Fruit fly (Drosophila melanogaster): ENCODE data around the gene Ssdp.

Gene Ssdp

dm6 chr3R:18196991-18197801, 2.2 kb downstream of the Ssdp start (continued):
- TF ChIP-seq gfzf (GFP tag; optimal IDR thresholded peaks at IDR 0.05): no peak
- peak; percentile 50 for TF ChIP-seq HHEX (GFP tag; optimal IDR thresholded peaks at IDR 0.05)
- TF ChIP-seq CG3065 (GFP tag; optimal IDR thresholded peaks at IDR 0.05): no peak
- peak; percentile 19 for TF ChIP-seq Six4 (GFP tag; optimal IDR thresholded peaks at IDR 0.05)
- TF ChIP-seq Jarid2 (GFP tag; optimal IDR thresholded peaks at IDR 0.05): peak; percentile 38
- peak; percentile 79 for TF ChIP-seq tio (GFP tag; optimal IDR thresholded peaks at IDR 0.05)
- TF ChIP-seq esg (GFP tag; conservative IDR thresholded peaks at IDR 0.05): no peak
- TF ChIP-seq Bgb (GFP tag; IDR thresholded peaks at IDR 0.05; ENCODE audit: partially characterized antibody): no peak
- TF ChIP-seq CG3407 (GFP tag; optimal IDR thresholded peaks at IDR 0.05): peak; percentile 26
- no peak for TF ChIP-seq CG3838 (GFP tag; optimal IDR thresholded peaks at IDR 0.05)
- peak; percentile 58 for TF ChIP-seq CG10147 (GFP tag; optimal IDR thresholded peaks at IDR 0.05)
- TF ChIP-seq CG1024 (GFP tag; IDR thresholded peaks at IDR 0.05): no peak
- peak; percentile 37 for TF ChIP-seq D19B (GFP tag; optimal IDR thresholded peaks at IDR 0.05)
- no peak for TF ChIP-seq CG12236 (GFP tag; optimal IDR thresholded peaks at IDR 0.05)
- TF ChIP-seq usp (GFP tag; optimal IDR thresholded peaks at IDR 0.05): no peak
- TF ChIP-seq fu2 (GFP tag; optimal IDR thresholded peaks at IDR 0.05): peak; percentile 29
- TF ChIP-seq CG2678 (tag; optimal IDR thresholded peaks at IDR 0.05): peak; percentile 80
- no peak for TF ChIP-seq ash1 (GFP tag; optimal IDR thresholded peaks at IDR 0.05)
- TF ChIP-seq Oli (tag; optimal IDR thresholded peaks at IDR 0.05): peak; percentile 77
- TF ChIP-seq CG4820 (GFP tag; optimal IDR thresholded peaks at IDR 0.05): no peak
- TF ChIP-seq cwo (GFP tag; optimal IDR thresholded peaks at IDR 0.05): peak; percentile 51
- no peak for TF ChIP-seq peb (GFP tag; IDR thresholded peaks at IDR 0.05)
- peak; percentile 19 for TF ChIP-seq jumu (GFP tag; optimal IDR thresholded peaks at IDR 0.05)
- TF ChIP-seq gsb-n (tag; optimal IDR thresholded peaks at IDR 0.05): peak; percentile 50
- TF ChIP-seq CG10462 (GFP tag; optimal IDR thresholded peaks at IDR 0.05): peak; percentile 4
- no peak for TF ChIP-seq sob (GFP tag; IDR thresholded peaks at IDR 0.05)
- peak; percentile 8 for TF ChIP-seq corto (GFP tag; optimal IDR thresholded peaks at IDR 0.05)
- peak in 1 of 2 experiments; percentile 10 for TF ChIP-seq Hr78 (GFP tag; optimal IDR thresholded peaks at IDR 0.05)
- TF ChIP-seq HLHmδ (GFP tag; optimal IDR thresholded peaks at IDR 0.05): peak; percentile 37
- TF ChIP-seq bowl (GFP tag; IDR thresholded peaks at IDR 0.05): no peak
- TF ChIP-seq mam (GFP tag; optimal IDR thresholded peaks at IDR 0.05): peak; percentile 22
- TF ChIP-seq CG6272 (GFP tag; IDR thresholded peaks at IDR 0.05): peak; percentile 9; the same call in 1 of the 2 replicates
- TF ChIP-seq oc (tag; optimal IDR thresholded peaks at IDR 0.05): peak; percentile 58
- no peak for TF ChIP-seq CG8290 (GFP tag; optimal IDR thresholded peaks at IDR 0.05)
- peak in 1 of 2 experiments; percentile 71 for TF ChIP-seq CG8290 (tag; optimal IDR thresholded peaks at IDR 0.05)
- TF ChIP-seq CG31224 (GFP tag; IDR thresholded peaks at IDR 0.05): no peak
- TF ChIP-seq psq (GFP tag; optimal IDR thresholded peaks at IDR 0.05): peak; percentile 31
- TF ChIP-seq Med (GFP tag): peak; percentile 87
- no peak for TF ChIP-seq mld (GFP tag; IDR thresholded peaks at IDR 0.05; ENCODE audit: partially characterized antibody)
- no peak for TF ChIP-seq grn (GFP tag; optimal IDR thresholded peaks at IDR 0.05)
- TF ChIP-seq CG18476 (GFP tag; optimal IDR thresholded peaks at IDR 0.05): peak; percentile 35
- no peak for TF ChIP-seq Gug (GFP tag; IDR thresholded peaks at IDR 0.05)
- TF ChIP-seq CG9215 (GFP tag; IDR thresholded peaks at IDR 0.05): no peak
- no peak for TF ChIP-seq CG42726 (GFP tag; IDR thresholded peaks at IDR 0.05; ENCODE audit: partially characterized antibody)
- no peak for TF ChIP-seq NK7.1 (GFP tag; optimal IDR thresholded peaks at IDR 0.05)
- TF ChIP-seq CG12942 (GFP tag; optimal IDR thresholded peaks at IDR 0.05): peak; percentile 15
- TF ChIP-seq CG1233 (GFP tag; optimal IDR thresholded peaks at IDR 0.05): peak; percentile 73
- TF ChIP-seq NfI (GFP tag; optimal IDR thresholded peaks at IDR 0.05): peak; percentile 53
- TF ChIP-seq ara (GFP tag; IDR thresholded peaks at IDR 0.05): no peak
- TF ChIP-seq pnt (GFP tag; optimal IDR thresholded peaks at IDR 0.05): peak; percentile 23

Measured in whole organism, embryonic.